Fruit fly (Drosophila melanogaster) whole organism, embryonic: ENCODE measurements around the gene Cyp28d2.

ENCODE experiments used
- Abd-B ChIP-seq: fragments of 200-800 bp; sonication (Bioruptor generic); optimal IDR thresholded peaks from 2 replicates; lab custom pipeline; 2018; ENCODE audit warnings: missing biosample characterization, mild to moderate bottlenecking, missing genetic modification characterization, moderate library complexity
- Aef1 ChIP-seq: fragments of 200-800 bp; sonication (Bioruptor generic); IDR thresholded peaks from 3 replicates; pipeline ENCODE4 v1.3.6; 2022; ENCODE audit warnings: missing biosample characterization, missing genetic modification characterization
- Asciz ChIP-seq: fragments of 200-800 bp; sonication (Bioruptor generic); optimal IDR thresholded peaks from 2 replicates; lab custom pipeline; 2017; ENCODE audit warnings: missing biosample characterization, mild to moderate bottlenecking, missing genetic modification characterization, missing genetic modification reagents
- CG11723 ChIP-seq: fragments of 200-800 bp; sonication (Bioruptor generic); optimal IDR thresholded peaks from 2 replicates; lab custom pipeline; 2017; ENCODE audit warnings: missing biosample characterization, mild to moderate bottlenecking, missing genetic modification characterization
- CG12769 ChIP-seq: fragments of 200-800 bp; sonication (Bioruptor generic); optimal IDR thresholded peaks from 2 replicates; lab custom pipeline; 2019; ENCODE audit warnings: missing biosample characterization, mild to moderate bottlenecking, missing genetic modification characterization, moderate library complexity
- CG13424 ChIP-seq: fragments of 200-800 bp; sonication (Bioruptor generic); optimal IDR thresholded peaks from 2 replicates; lab custom pipeline; 2019; ENCODE audit warnings: missing biosample characterization, mild to moderate bottlenecking, missing genetic modification characterization, moderate library complexity
- CG14710 ChIP-seq: fragments of 200-800 bp; sonication (Bioruptor generic); optimal IDR thresholded peaks from 3 replicates; lab custom pipeline; 2019; ENCODE audit warnings: missing biosample characterization, mild to moderate bottlenecking, missing genetic modification characterization, moderate library complexity
- CG16779 ChIP-seq: fragments of 200-800 bp; sonication (Bioruptor generic); IDR thresholded peaks from 2 replicates; pipeline ENCODE4 v1.3.6; 2022; ENCODE audit warnings: missing biosample characterization, missing genetic modification characterization
- CG17359 ChIP-seq: fragments of 200-800 bp; sonication (Bioruptor generic); optimal IDR thresholded peaks from 3 replicates; lab custom pipeline; 2018; ENCODE audit warnings: missing biosample characterization, mild to moderate bottlenecking, missing genetic modification characterization, moderate library complexity
- CG17361 ChIP-seq: fragments of 200-800 bp; sonication (Bioruptor generic); IDR thresholded peaks from 3 replicates; pipeline ENCODE4 v1.3.6; 2022; ENCODE audit warnings: missing biosample characterization, missing genetic modification characterization
- CG17802 ChIP-seq: fragments of 200-800 bp; sonication (Bioruptor generic); optimal IDR thresholded peaks from 2 replicates; lab custom pipeline; 2018; ENCODE audit warnings: missing biosample characterization, mild to moderate bottlenecking, missing genetic modification characterization, moderate library complexity
- CG18262 ChIP-seq: fragments of 200-800 bp; optimal IDR thresholded peaks from 3 replicates; lab custom pipeline; 2019; ENCODE audit warnings: missing biosample characterization, mild to moderate bottlenecking, missing genetic modification characterization, moderate library complexity
- CG2712 ChIP-seq: fragments of 200-800 bp; optimal IDR thresholded peaks from 3 replicates; lab custom pipeline; 2019; ENCODE audit warnings: missing biosample characterization, mild to moderate bottlenecking, missing genetic modification characterization, moderate library complexity
- CG31441 ChIP-seq: fragments of 200-800 bp; sonication (Bioruptor generic); IDR thresholded peaks from 2 replicates; pipeline ENCODE4 v1.3.6; 2022; ENCODE audit warnings: missing biosample characterization, missing genetic modification characterization
- CG32767 ChIP-seq: fragments of 200-800 bp; sonication (Bioruptor generic); IDR thresholded peaks from 2 replicates; pipeline ENCODE4 v1.3.6; 2022; ENCODE audit warnings: missing biosample characterization, missing genetic modification characterization
- CG4404 ChIP-seq: fragments of 200-800 bp; sonication (Bioruptor generic); IDR thresholded peaks from 2 replicates; pipeline ENCODE4 v1.3.6; 2022; ENCODE audit warnings: missing biosample characterization, missing genetic modification characterization
- CG4820 ChIP-seq: fragments of 200-800 bp; sonication (Bioruptor generic); optimal IDR thresholded peaks from 3 replicates; lab custom pipeline; 2016; ENCODE audit warnings: missing biosample characterization, missing genetic modification characterization
- CG6254 ChIP-seq: fragments of 200-800 bp; sonication (Bioruptor generic); optimal IDR thresholded peaks from 3 replicates; lab custom pipeline; 2017; ENCODE audit warnings: mild to moderate bottlenecking, missing biosample characterization, missing genetic modification reagents, missing genetic modification characterization
- CG7839 ChIP-seq: fragments of 200-800 bp; sonication (Bioruptor generic); optimal IDR thresholded peaks from 3 replicates; lab custom pipeline; 2018; ENCODE audit warnings: missing biosample characterization, mild to moderate bottlenecking, missing genetic modification characterization, moderate library complexity
- CG7987 ChIP-seq: fragments of 200-800 bp; sonication (Bioruptor generic); optimal IDR thresholded peaks from 2 replicates; lab custom pipeline; 2018; ENCODE audit warnings: missing biosample characterization, mild to moderate bottlenecking, missing genetic modification characterization, moderate library complexity
- CG8359 ChIP-seq: fragments of 200-800 bp; sonication (Bioruptor generic); optimal IDR thresholded peaks from 2 replicates; lab custom pipeline; 2017; ENCODE audit warnings: missing biosample characterization, mild to moderate bottlenecking, missing genetic modification characterization, borderline replicate concordance
- D ChIP-seq, 2 experiments: fragments of 200-800 bp in 1 of 2; fragments of >200 bp in 1 of 2; sonication (Bioruptor generic) in 1 of 2; optimal IDR thresholded peaks; 2 replicates in 1 of 2; 3 replicates in 1 of 2; lab custom pipeline; 2017; ENCODE audit warnings: mild to moderate bottlenecking in 1 of 2, missing biosample characterization in 1 of 2, missing genetic modification characterization in 1 of 2, missing genetic modification reagents in 1 of 2
- Dfd ChIP-seq, 2 experiments: fragments of >200 bp; optimal IDR thresholded peaks; 2 replicates each; lab custom pipeline; 2017; ENCODE audit warnings: missing biosample characterization in 2 of 2, missing genetic modification characterization in 2 of 2
- Ets97D ChIP-seq: fragments of 200-800 bp; sonication (Bioruptor generic); optimal IDR thresholded peaks from 3 replicates; lab custom pipeline; 2016; ENCODE audit warnings: missing biosample characterization, missing genetic modification characterization
- H15 ChIP-seq: fragments of 200-800 bp; sonication (Bioruptor generic); IDR thresholded peaks from 3 replicates; pipeline ENCODE4 v1.3.6; 2022; ENCODE audit warnings: missing biosample characterization, missing genetic modification characterization
- Hey ChIP-seq: fragments of 200-800 bp; sonication (Bioruptor generic); optimal IDR thresholded peaks from 3 replicates; lab custom pipeline; 2018; ENCODE audit warnings: missing biosample characterization, mild to moderate bottlenecking, missing genetic modification characterization
- Hr78 ChIP-seq, 2 experiments: fragments of 200-800 bp in 1 of 2; fragments of >200 bp in 1 of 2; sonication (Bioruptor generic) in 1 of 2; optimal IDR thresholded peaks; 2 replicates each; lab custom pipeline; 2017 to 2019; ENCODE audit warnings: missing biosample characterization in 2 of 2, missing genetic modification characterization in 2 of 2, mild to moderate bottlenecking in 1 of 2, moderate library complexity in 1 of 2
- Oli ChIP-seq: fragments of 200-800 bp; sonication (Bioruptor generic); optimal IDR thresholded peaks from 2 replicates; lab custom pipeline; 2018; ENCODE audit warnings: missing biosample characterization, mild to moderate bottlenecking, missing genetic modification characterization, moderate library complexity
- Ptx1 ChIP-seq: fragments of 200-800 bp; sonication (Bioruptor generic); IDR thresholded peaks from 2 replicates; pipeline ENCODE4 v1.3.6; 2022; ENCODE audit warnings: missing biosample characterization, missing genetic modification characterization
- Sox100B ChIP-seq: fragments of 200-800 bp; sonication (Bioruptor generic); optimal IDR thresholded peaks from 3 replicates; lab custom pipeline; 2018; ENCODE audit warnings: missing biosample characterization, mild to moderate bottlenecking, missing genetic modification characterization
- Sox102F ChIP-seq: fragments of 200-800 bp; sonication (Bioruptor generic); optimal IDR thresholded peaks from 2 replicates; lab custom pipeline; 2018; ENCODE audit warnings: missing biosample characterization, mild to moderate bottlenecking, missing genetic modification characterization, moderate library complexity
- Ssrp ChIP-seq: fragments of 200-800 bp; sonication (Bioruptor generic); optimal IDR thresholded peaks from 2 replicates; lab custom pipeline; 2018; ENCODE audit warnings: missing biosample characterization, mild to moderate bottlenecking, missing genetic modification characterization, moderate library complexity
- Vsx1 ChIP-seq: fragments of 200-800 bp; sonication (Bioruptor generic); optimal IDR thresholded peaks from 2 replicates; lab custom pipeline; 2017; ENCODE audit warnings: missing biosample characterization, mild to moderate bottlenecking, missing genetic modification characterization, missing genetic modification reagents
- ara ChIP-seq: fragments of 200-800 bp; sonication (Bioruptor generic); IDR thresholded peaks from 2 replicates; pipeline ENCODE4 v1.3.6; 2022; ENCODE audit warnings: missing biosample characterization, missing genetic modification characterization
- corto ChIP-seq: fragments of 200-800 bp; sonication (Bioruptor generic); optimal IDR thresholded peaks from 2 replicates; lab custom pipeline; 2016; ENCODE audit warnings: missing biosample characterization, mild to moderate bottlenecking, missing genetic modification characterization, moderate library complexity
- gsb-n ChIP-seq: fragments of 200-800 bp; sonication (Bioruptor generic); optimal IDR thresholded peaks from 3 replicates; lab custom pipeline; 2018; ENCODE audit warnings: missing biosample characterization, mild to moderate bottlenecking, missing genetic modification characterization
- her ChIP-seq: fragments of 200-800 bp; sonication (Bioruptor generic); optimal IDR thresholded peaks from 2 replicates; lab custom pipeline; 2016; ENCODE audit warnings: missing biosample characterization, missing genetic modification characterization
- inv ChIP-seq: fragments of 200-800 bp; sonication (Bioruptor generic); IDR thresholded peaks from 2 replicates; pipeline ENCODE4 v1.3.6; 2022; ENCODE audit warnings: missing biosample characterization, missing genetic modification characterization; ENCODE audit not compliant: partially characterized antibody
- mld ChIP-seq: fragments of 200-800 bp; sonication (Bioruptor generic); IDR thresholded peaks from 3 replicates; pipeline ENCODE4 v1.3.6; 2022; ENCODE audit warnings: missing biosample characterization, missing genetic modification characterization; ENCODE audit not compliant: partially characterized antibody
- oc ChIP-seq: fragments of 200-800 bp; sonication (Bioruptor generic); optimal IDR thresholded peaks from 2 replicates; lab custom pipeline; 2018; ENCODE audit warnings: missing biosample characterization, mild to moderate bottlenecking, missing genetic modification characterization, moderate library complexity
- ranshi ChIP-seq: fragments of 200-800 bp; sonication (Bioruptor generic); IDR thresholded peaks from 2 replicates; pipeline ENCODE4 v1.3.6; 2022; ENCODE audit warnings: missing biosample characterization, missing genetic modification characterization
- sqz ChIP-seq: fragments of 200-800 bp; sonication (Bioruptor generic); optimal IDR thresholded peaks from 3 replicates; lab custom pipeline; 2018; ENCODE audit warnings: missing biosample characterization, mild to moderate bottlenecking, missing genetic modification characterization
- stwl ChIP-seq: fragments of 200-800 bp; sonication (Bioruptor generic); optimal IDR thresholded peaks from 3 replicates; lab custom pipeline; 2018; ENCODE audit warnings: missing biosample characterization, mild to moderate bottlenecking, missing genetic modification characterization, moderate library complexity
- tap ChIP-seq: fragments of 200-800 bp; optimal IDR thresholded peaks from 3 replicates; lab custom pipeline; 2019; ENCODE audit warnings: missing biosample characterization, mild to moderate bottlenecking, missing genetic modification characterization, moderate library complexity
- tgo ChIP-seq: fragments of 200-800 bp; sonication (Bioruptor generic); IDR thresholded peaks from 3 replicates; pipeline ENCODE4 v1.3.6; 2022; ENCODE audit warnings: missing biosample characterization, missing genetic modification characterization
- unpg ChIP-seq: fragments of 200-800 bp; sonication (Bioruptor generic); optimal IDR thresholded peaks from 3 replicates; lab custom pipeline; 2018; ENCODE audit warnings: missing biosample characterization, mild to moderate bottlenecking, missing genetic modification characterization, moderate library complexity
- zen ChIP-seq: fragments of 200-800 bp; sonication (Bioruptor generic); optimal IDR thresholded peaks from 3 replicates; lab custom pipeline; 2018; ENCODE audit warnings: missing biosample characterization, mild to moderate bottlenecking, missing genetic modification characterization, moderate library complexity

The Cyp28d2 gene

dm6 chr2L:5237899-5238566 lies 31.0 kb downstream of the Cyp28d2 start (continued):
- peak; percentile 86 for TF ChIP-seq CG17361 (GFP tag; lab: Robert Waterston, UW)
- TF ChIP-seq Oli (tag; lab: Kevin White, UChicago), result peak; percentile 62
- peak; percentile 67 for TF ChIP-seq Ptx1 (GFP tag; lab: Robert Waterston, UW)
- 0 out of 3 replicates have a peak, but pooled peaks have one; percentile 11 for TF ChIP-seq H15 (GFP tag; lab: Robert Waterston, UW)
- peak; percentile 87 for TF ChIP-seq CG14710 (tag; lab: Kevin White, UChicago)
- peak; percentile 65 for TF ChIP-seq CG17359
- TF ChIP-seq CG16779 (GFP tag; lab: Robert Waterston, UW), result no peak
- TF ChIP-seq Ets97D (GFP tag; lab: Kevin White, UChicago), result no peak
- peak; percentile 77 for TF ChIP-seq CG13424 (tag; lab: Kevin White, UChicago)
- TF ChIP-seq Sox100B (GFP tag; lab: Kevin White, UChicago), result peak; percentile 78
- TF ChIP-seq CG31441 (GFP tag; lab: Robert Waterston, UW), result peak; percentile 85
- TF ChIP-seq Vsx1, result peak; percentile 37
- peak; percentile 56 for TF ChIP-seq Sox102F (GFP tag; lab: Kevin White, UChicago)
- peak; percentile 80 for TF ChIP-seq unpg (GFP tag; lab: Kevin White, UChicago)
- TF ChIP-seq zen, result peak; percentile 90
- peak; percentile 0 for TF ChIP-seq CG17802
- 0 out of 2 replicates have a peak, but pooled peaks have one; percentile 34 for TF ChIP-seq ranshi (GFP tag; lab: Robert Waterston, UW)
- peak; percentile 43; the same call in 1 of the 2 replicates for TF ChIP-seq CG4404 (GFP tag; lab: Robert Waterston, UW)
- no peak for TF ChIP-seq Hey (tag; lab: Kevin White, UChicago)
- TF ChIP-seq CG18262 (tag; lab: Kevin White, UChicago), result peak; percentile 92
- no peak for TF ChIP-seq inv (GFP tag; lab: Robert Waterston, UW)
- peak; percentile 18 for TF ChIP-seq CG11723 (GFP tag; lab: Kevin White, UChicago)
- peak in 1 of 2 experiments; percentile 73 for TF ChIP-seq Hr78 (GFP tag; optimal IDR thresholded peaks at IDR 0.05; lab: Kevin White, UChicago)
- TF ChIP-seq tgo (GFP tag; lab: Robert Waterston, UW), result peak; percentile 68; the same call in 2 of the 3 replicates
- TF ChIP-seq CG8359 (GFP tag; lab: Kevin White, UChicago), result no peak
- TF ChIP-seq tap, result peak; percentile 55
- TF ChIP-seq Aef1 (GFP tag; lab: Robert Waterston, UW), result no peak
- no peak for TF ChIP-seq her (GFP tag; lab: Kevin White, UChicago)
- TF ChIP-seq sqz (GFP tag; lab: Kevin White, UChicago), result peak; percentile 6
- peak; percentile 80 for TF ChIP-seq Ssrp (tag; lab: Kevin White, UChicago)
- TF ChIP-seq ara (GFP tag; lab: Robert Waterston, UW), result peak; percentile 56; the same call in 1 of the 2 replicates
- TF ChIP-seq gsb-n (tag; lab: Kevin White, UChicago), result peak; percentile 93
- peak; percentile 31 for TF ChIP-seq stwl
- peak; percentile 32 for TF ChIP-seq CG4820 (GFP tag; lab: Kevin White, UChicago)
- TF ChIP-seq CG32767 (GFP tag; lab: Robert Waterston, UW), result peak; percentile 22; the same call in 1 of the 2 replicates
- no peak for TF ChIP-seq CG7987
- peak; percentile 82 for TF ChIP-seq oc (tag; lab: Kevin White, UChicago)
- peak; percentile 30 for TF ChIP-seq Asciz
- peak; percentile 93 for TF ChIP-seq CG2712 (tag; lab: Kevin White, UChicago)
- TF ChIP-seq D (optimal IDR thresholded peaks at IDR 0.05; lab: Kevin White, UChicago), result no peak
- peak; percentile 75 for TF ChIP-seq D (GFP tag; optimal IDR thresholded peaks at IDR 0.05; lab: Kevin White, UChicago)
- peak; percentile 69 for TF ChIP-seq CG6254 (GFP tag; lab: Kevin White, UChicago)
- TF ChIP-seq Dfd (GFP tag; optimal IDR thresholded peaks at IDR 0.05; lab: Kevin White, UChicago), result no peak
- no peak for TF ChIP-seq CG12769 (tag; lab: Kevin White, UChicago)
- peak; percentile 1 for TF ChIP-seq corto (GFP tag; lab: Kevin White, UChicago)
- TF ChIP-seq mld (GFP tag; lab: Robert Waterston, UW), result no peak
- TF ChIP-seq Abd-B (GFP tag; lab: Kevin White, UChicago), result peak; percentile 67
- TF ChIP-seq CG7839 (tag; lab: Kevin White, UChicago), result peak; percentile 66
